Worm (Caenorhabditis elegans) whole organism, late embryonic: ENCODE data around the gene srr-10.
"Not testable (repeated sequence)": the region's sequence is repeated elsewhere in the genome, so short reads cannot be mapped to it uniquely, and the experiment has no call there.

Experiments
- F13H6.1 ChIP-seq: sonication (generic microtip); optimal IDR thresholded peaks from 2 replicates; lab custom pipeline; 2016; ENCODE audit warnings: missing genetic modification characterization, missing compliant biosample characterization
- T23F11.4 ChIP-seq: fragments of 200-800 bp; sonication (Bioruptor generic); optimal IDR thresholded peaks from 2 replicates; lab custom pipeline; 2018; ENCODE audit warnings: mild to moderate bottlenecking, missing genetic modification characterization, missing compliant biosample characterization
- Y22D7AL.16 ChIP-seq: sonication (generic microtip); optimal IDR thresholded peaks from 2 replicates; lab custom pipeline; 2016; ENCODE audit warnings: missing genetic modification characterization, missing compliant biosample characterization
- ahr-1 ChIP-seq: sonication (generic microtip); optimal IDR thresholded peaks from 2 replicates; lab custom pipeline; 2016; ENCODE audit warnings: missing genetic modification characterization, missing compliant biosample characterization
- ama-1 ChIP-seq: fragments of 150-350 bp; optimal IDR thresholded peaks from 2 replicates; lab custom pipeline; 2014
- ceh-14 ChIP-seq: sonication (generic microtip); optimal IDR thresholded peaks from 2 replicates; lab custom pipeline; 2016; ENCODE audit warnings: missing genotype, missing genetic modification characterization, missing compliant biosample characterization
- ceh-2 ChIP-seq: sonication (generic microtip); optimal IDR thresholded peaks from 2 replicates; lab custom pipeline; 2016; ENCODE audit warnings: missing genotype, missing genetic modification characterization, missing compliant biosample characterization
- ceh-22 ChIP-seq: sonication (generic microtip); optimal IDR thresholded peaks from 2 replicates; lab custom pipeline; 2017; ENCODE audit warnings: missing biosample characterization, missing genetic modification characterization
- ceh-31 ChIP-seq: sonication (generic microtip); optimal IDR thresholded peaks from 2 replicates; lab custom pipeline; 2016; ENCODE audit warnings: missing genetic modification characterization, missing compliant biosample characterization
- ceh-45 ChIP-seq: fragments of 200-800 bp; sonication (Bioruptor generic); IDR thresholded peaks from 2 replicates; pipeline ENCODE4 v1.3.6; 2022; ENCODE audit warnings: missing genetic modification reagents, missing genetic modification characterization, missing compliant biosample characterization
- ceh-9 ChIP-seq: sonication (generic microtip); optimal IDR thresholded peaks from 2 replicates; lab custom pipeline; 2016; ENCODE audit warnings: mild to moderate bottlenecking, missing genetic modification characterization, inconsistent platforms, missing compliant biosample characterization
- che-1 ChIP-seq: sonication (generic microtip); optimal IDR thresholded peaks from 2 replicates; lab custom pipeline; 2016; ENCODE audit warnings: mild to moderate bottlenecking, missing genetic modification characterization, missing compliant biosample characterization
- dmd-4 ChIP-seq: sonication (generic microtip); optimal IDR thresholded peaks from 2 replicates; lab custom pipeline; 2016; ENCODE audit warnings: borderline replicate concordance, missing genetic modification characterization, missing compliant biosample characterization
- dve-1 ChIP-seq: sonication (generic microtip); optimal IDR thresholded peaks from 2 replicates; lab custom pipeline; 2017; ENCODE audit warnings: antibody characterized with exemption, mild to moderate bottlenecking, missing genetic modification characterization, missing compliant biosample characterization
- elt-2 ChIP-seq: sonication (generic microtip); optimal IDR thresholded peaks from 2 replicates; lab custom pipeline; 2016; ENCODE audit warnings: missing genetic modification reagents, missing genetic modification characterization, missing compliant biosample characterization
- elt-4 ChIP-seq: sonication (generic microtip); optimal IDR thresholded peaks from 2 replicates; lab custom pipeline; 2016; ENCODE audit warnings: missing genetic modification characterization, missing compliant biosample characterization
- fkh-6 ChIP-seq: sonication (generic microtip); optimal IDR thresholded peaks from 2 replicates; lab custom pipeline; 2016; ENCODE audit warnings: missing genetic modification characterization, missing compliant biosample characterization
- hlh-8 ChIP-seq: sonication (generic microtip); optimal IDR thresholded peaks from 2 replicates; lab custom pipeline; 2016; ENCODE audit warnings: missing genotype, missing genetic modification characterization, missing compliant biosample characterization
- lin-11 ChIP-seq: fragments of 200-800 bp; sonication (Bioruptor generic); optimal IDR thresholded peaks from 2 replicates; lab custom pipeline; 2018; ENCODE audit warnings: mild to moderate bottlenecking, missing genetic modification characterization, missing compliant biosample characterization
- mec-3 ChIP-seq: sonication (generic microtip); optimal IDR thresholded peaks from 2 replicates; lab custom pipeline; 2016; ENCODE audit warnings: borderline replicate concordance, missing genetic modification characterization, missing compliant biosample characterization
- nfya-1 ChIP-seq: sonication (generic microtip); optimal IDR thresholded peaks from 2 replicates; lab custom pipeline; 2017; ENCODE audit warnings: missing genetic modification characterization, mild to moderate bottlenecking, missing compliant biosample characterization, antibody characterized with exemption, moderate library complexity
- nhr-11 ChIP-seq: fragments of 150-350 bp; optimal IDR thresholded peaks from 2 replicates; lab custom pipeline; 2014; ENCODE audit warnings: missing biosample characterization, missing genetic modification characterization
- npax-4 ChIP-seq: sonication (generic microtip); optimal IDR thresholded peaks from 2 replicates; lab custom pipeline; 2016; ENCODE audit warnings: missing genetic modification characterization, missing compliant biosample characterization
- odd-2 ChIP-seq: sonication (generic microtip); optimal IDR thresholded peaks from 2 replicates; lab custom pipeline; 2017; ENCODE audit warnings: antibody characterized with exemption, mild to moderate bottlenecking, missing genetic modification characterization, missing compliant biosample characterization
- pax-1 ChIP-seq: fragments of 150-350 bp; optimal IDR thresholded peaks from 2 replicates; lab custom pipeline; 2014; ENCODE audit warnings: missing biosample characterization, missing genetic modification characterization
- pha-2 ChIP-seq: sonication (generic microtip); optimal IDR thresholded peaks from 2 replicates; lab custom pipeline; 2017; ENCODE audit warnings: mild to moderate bottlenecking, missing genetic modification characterization, missing compliant biosample characterization
- pha-4 ChIP-seq: fragments of 150-350 bp; optimal IDR thresholded peaks from 2 replicates; lab custom pipeline; 2018; ENCODE audit warnings: missing biosample characterization, missing genetic modification reagents, missing genetic modification characterization
- rnt-1 ChIP-seq: sonication (generic microtip); optimal IDR thresholded peaks from 2 replicates; lab custom pipeline; 2016; ENCODE audit warnings: missing genetic modification characterization, missing compliant biosample characterization
- sox-2 ChIP-seq: fragments of 200-800 bp; sonication (Bioruptor generic); IDR thresholded peaks from 2 replicates; pipeline ENCODE4 v1.3.6; 2022; ENCODE audit warnings: missing genetic modification reagents, missing genetic modification characterization, missing compliant biosample characterization
- sox-4 ChIP-seq: sonication (generic microtip); optimal IDR thresholded peaks from 2 replicates; lab custom pipeline; 2017; ENCODE audit warnings: mild to moderate bottlenecking, missing genetic modification characterization, inconsistent platforms, missing compliant biosample characterization
- syd-9 ChIP-seq: sonication (generic microtip); optimal IDR thresholded peaks from 2 replicates; lab custom pipeline; 2016; ENCODE audit warnings: mild to moderate bottlenecking, missing genetic modification characterization, moderate library complexity, missing compliant biosample characterization
- tbx-2 ChIP-seq: sonication (generic microtip); optimal IDR thresholded peaks from 2 replicates; lab custom pipeline; 2016; ENCODE audit warnings: missing genetic modification characterization, missing compliant biosample characterization
- tbx-7 ChIP-seq: sonication (generic microtip); optimal IDR thresholded peaks from 2 replicates; lab custom pipeline; 2016; ENCODE audit warnings: missing genotype, missing genetic modification characterization, missing compliant biosample characterization
- unc-42 ChIP-seq: sonication (generic microtip); optimal IDR thresholded peaks from 2 replicates; lab custom pipeline; 2016; ENCODE audit warnings: missing genotype, missing genetic modification characterization, missing compliant biosample characterization
- ztf-16 ChIP-seq: sonication (generic microtip); optimal IDR thresholded peaks from 2 replicates; lab custom pipeline; 2017; ENCODE audit warnings: missing genetic modification characterization, missing compliant biosample characterization

srr-10 gene

DNA sequence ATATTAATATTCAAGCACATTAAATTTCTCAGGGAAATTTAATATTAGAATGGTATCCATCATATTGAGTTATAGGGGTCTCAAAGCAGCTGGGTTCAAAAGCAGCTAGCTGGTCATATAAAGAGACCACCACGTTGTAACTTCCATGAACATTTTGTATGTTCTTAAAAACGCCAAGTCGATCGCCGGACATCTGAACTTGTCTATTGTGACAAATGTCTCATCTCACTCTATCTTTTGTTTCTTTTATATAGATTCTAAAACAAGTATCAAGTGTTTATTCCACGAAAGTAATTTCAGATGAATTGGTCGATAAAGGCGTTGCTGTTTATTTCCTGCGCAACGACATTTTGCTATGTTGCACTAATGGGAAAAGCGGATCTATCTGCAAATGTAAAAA is 38.6 kb upstream of the srr-10 start, which contains the start of gene ZK105.3:
Gene ZK105.3, plus strand, starts transcription at position 301 of the 400 bp plus-strand sequence.
- no peak for TF ChIP-seq syd-9
- no peak for TF ChIP-seq tbx-7 (tag; lab: Kevin White, UChicago)
- TF ChIP-seq unc-42: no peak
- TF ChIP-seq nfya-1 (tag; lab: Kevin White, UChicago): no peak
- no peak for TF ChIP-seq elt-4 (tag; lab: Kevin White, UChicago)
- TF ChIP-seq tbx-2 (tag; lab: Kevin White, UChicago): no peak
- no peak for TF ChIP-seq pax-1

DNA sequence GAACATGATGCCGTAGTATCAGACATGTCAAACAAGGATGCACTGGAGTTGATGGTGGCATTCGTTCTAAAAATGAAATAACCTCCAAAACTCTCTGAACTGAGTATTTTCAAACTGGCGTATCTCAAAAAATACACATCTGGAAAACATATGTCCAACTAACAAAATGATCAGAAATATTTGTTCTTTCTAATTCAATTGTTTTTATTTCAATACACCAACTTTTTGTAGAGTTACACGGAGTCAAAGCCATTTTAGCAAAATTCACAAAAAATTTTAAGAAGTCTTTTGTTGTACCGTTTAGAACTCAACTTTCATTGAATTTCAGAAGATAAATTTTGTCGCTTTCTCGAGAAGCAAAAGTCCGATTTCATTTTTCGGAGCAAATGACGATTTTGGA is 31.9 kb upstream of the srr-10 start, which contains the start of gene srsx-40:
Gene srsx-40, minus strand, starts transcription at position 101 of the 400 bp plus-strand sequence.
- not testable (repeated sequence) for TF ChIP-seq nhr-11; npax-4 (tag; lab: Kevin White, UChicago); ceh-31

- TF ChIP-seq elt-2 (tag; lab: Kevin White, UChicago): no peak
- no peak for TF ChIP-seq ceh-9 (tag; lab: Kevin White, UChicago)
- TF ChIP-seq ceh-2 (tag; lab: Kevin White, UChicago): no peak
- no peak for TF ChIP-seq che-1 (tag; lab: Kevin White, UChicago)
- no peak for TF ChIP-seq mec-3
- no peak for TF ChIP-seq ztf-16 (tag; lab: Kevin White, UChicago)
- no peak for TF ChIP-seq odd-2 (tag; lab: Kevin White, UChicago)
- TF ChIP-seq, all 69 proteins: peak for 0
Measured at ce11 chrV:7705316-7705715, 30.1 kb upstream of the srr-10 start, which contains the start of gene srw-3. TSS of gene srw-3 (plus strand) at chrV:7705616.

DNA sequence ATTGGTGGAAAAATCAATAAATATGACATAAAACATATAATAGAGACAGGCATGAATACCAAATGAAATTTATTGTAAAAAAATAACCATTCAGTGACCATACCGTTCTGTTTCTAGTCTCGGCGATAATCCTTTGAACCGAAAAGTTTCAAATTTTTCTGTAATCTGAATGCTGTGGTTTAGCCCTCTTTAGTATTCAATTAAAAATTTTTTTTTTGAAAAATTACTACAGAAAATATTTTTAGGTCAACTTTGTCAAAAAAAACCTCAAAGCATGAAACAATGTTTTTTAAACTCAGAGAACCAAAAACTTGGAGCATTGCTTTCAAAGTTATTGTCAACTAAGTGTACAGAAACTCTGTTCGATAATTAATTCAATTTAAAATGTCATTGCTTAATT is 26.9 kb upstream of the srr-10 start, which contains the start of gene ZK105.11:
Gene ZK105.11, minus strand, starts transcription at position 101 of the 400 bp plus-strand sequence.
- no peak for TF ChIP-seq pha-4 (tag; lab: Kevin White, UChicago)
- no peak for TF ChIP-seq odd-2 (tag; lab: Kevin White, UChicago)
- no peak for TF ChIP-seq ceh-45 (GFP tag; lab: Robert Waterston, UW)

ce11 chrV:7713072-7713471 is 22.3 kb upstream of the srr-10 start, which contains the start of gene ZK105.13:
TSS of gene ZK105.13 (minus strand) at chrV:7713172.
- TF ChIP-seq ceh-31 (no peak), ahr-1 (tag; lab: Kevin White, UChicago) (no peak), ceh-14 (tag; lab: Kevin White, UChicago) (no peak), dmd-4 (no peak), dve-1 (tag; lab: Kevin White, UChicago) (no peak), lin-11 (tag; lab: Kevin White, UChicago) (no peak), sox-2 (GFP tag; lab: Robert Waterston, UW) (no peak), unc-42 (no peak), nhr-11 (no peak), pha-2 (tag; lab: Kevin White, UChicago) (no peak), elt-4 (tag; lab: Kevin White, UChicago) (no peak), hlh-8 (tag; lab: Kevin White, UChicago) (no peak), tbx-2 (tag; lab: Kevin White, UChicago) (no peak), fkh-6 (tag; lab: Kevin White, UChicago) (no peak), tbx-7 (tag; lab: Kevin White, UChicago) (no peak), ceh-9 (tag; lab: Kevin White, UChicago) (no peak), ztf-16 (tag; lab: Kevin White, UChicago) (no peak)
- TF ChIP-seq, all 69 proteins: peak for 0

ce11 chrV:7713691-7714090 is 21.7 kb upstream of the srr-10 start, which contains the start of gene ZK105.1:
TSS of gene ZK105.1 (plus strand) at chrV:7713991.
- TF ChIP-seq Y22D7AL.16 (tag; lab: Kevin White, UChicago) (no peak), unc-42 (no peak), ceh-14 (tag; lab: Kevin White, UChicago) (no peak), pha-2 (tag; lab: Kevin White, UChicago) (no peak), F13H6.1 (tag; lab: Kevin White, UChicago) (no peak), elt-4 (tag; lab: Kevin White, UChicago) (no peak), syd-9 (no peak), tbx-7 (tag; lab: Kevin White, UChicago) (no peak), rnt-1 (tag; lab: Kevin White, UChicago) (no peak), T23F11.4 (GFP tag; lab: Kevin White, UChicago) (no peak), ama-1 (lab: Kevin White, UChicago) (no peak), ceh-2 (tag; lab: Kevin White, UChicago) (no peak), pax-1 (no peak), sox-4 (tag; lab: Kevin White, UChicago) (no peak), ceh-22 (tag; lab: Kevin White, UChicago) (no peak)
